Worm (Caenorhabditis elegans) whole organism, mixed stage, embryonic: ENCODE results near the gene H40L08.8.

Experiments used
- M03D4.4 ChIP-seq: sonication (generic microtip); optimal IDR thresholded peaks from 2 replicates; lab custom pipeline; 2017; ENCODE audit warnings: mild to moderate bottlenecking, missing genetic modification characterization, missing compliant biosample characterization
- bed-3 ChIP-seq: fragments of 200-800 bp; sonication (Bioruptor generic); optimal IDR thresholded peaks from 3 replicates; lab custom pipeline; 2018; ENCODE audit warnings: mild to moderate bottlenecking, missing genetic modification characterization, moderate library complexity, missing compliant biosample characterization
- ceh-39 ChIP-seq: fragments of 150-350 bp; optimal IDR thresholded peaks from 2 replicates; lab custom pipeline; 2014; ENCODE audit warnings: missing biosample characterization, missing genetic modification characterization
- ceh-43 ChIP-seq: fragments of 200-800 bp; sonication (Bioruptor generic); optimal IDR thresholded peaks from 2 replicates; lab custom pipeline; 2018; ENCODE audit warnings: mild to moderate bottlenecking, missing genetic modification characterization, moderate library complexity, missing compliant biosample characterization
- ceh-83 ChIP-seq: fragments of 200-800 bp; sonication (Bioruptor generic); optimal IDR thresholded peaks from 2 replicates; lab custom pipeline; 2018; ENCODE audit warnings: mild to moderate bottlenecking, missing genetic modification characterization, missing compliant biosample characterization
- ces-1 ChIP-seq: fragments of 150-350 bp; optimal IDR thresholded peaks from 2 replicates; lab custom pipeline; 2014; ENCODE audit warnings: missing biosample characterization, missing genetic modification reagents, missing genetic modification characterization
- drap-1 ChIP-seq: fragments of 200-800 bp; sonication (Bioruptor generic); optimal IDR thresholded peaks from 3 replicates; lab custom pipeline; 2018; ENCODE audit warnings: mild to moderate bottlenecking, missing genetic modification characterization, missing compliant biosample characterization
- elt-1 ChIP-seq: sonication (generic microtip); optimal IDR thresholded peaks from 2 replicates; lab custom pipeline; 2017; ENCODE audit warnings: missing genetic modification characterization, mild to moderate bottlenecking, missing compliant biosample characterization, antibody characterized with exemption, moderate library complexity, borderline replicate concordance; ENCODE audit not compliant: insufficient read depth
- elt-3 ChIP-seq: fragments of 150-350 bp; optimal IDR thresholded peaks from 2 replicates; lab custom pipeline; 2014; ENCODE audit warnings: missing biosample characterization, missing genetic modification characterization
- flh-1 ChIP-seq: fragments of 200-800 bp; sonication (Bioruptor generic); optimal IDR thresholded peaks from 2 replicates; lab custom pipeline; 2018; ENCODE audit warnings: mild to moderate bottlenecking, missing genetic modification characterization, moderate library complexity, missing compliant biosample characterization
- ham-2 ChIP-seq: fragments of 200-800 bp; sonication (Bioruptor generic); optimal IDR thresholded peaks from 2 replicates; lab custom pipeline; 2018; ENCODE audit warnings: mild to moderate bottlenecking, missing genetic modification characterization, missing compliant biosample characterization
- lin-13 ChIP-seq: fragments of 150-350 bp; optimal IDR thresholded peaks from 2 replicates; lab custom pipeline; 2014; ENCODE audit warnings: missing biosample characterization, missing genetic modification characterization
- lin-32 ChIP-seq: fragments of 200-800 bp; sonication (Bioruptor generic); optimal IDR thresholded peaks from 2 replicates; lab custom pipeline; 2018; ENCODE audit warnings: mild to moderate bottlenecking, missing genetic modification characterization, missing compliant biosample characterization
- lsy-2 ChIP-seq: fragments of 150-350 bp; optimal IDR thresholded peaks from 2 replicates; lab custom pipeline; 2014; ENCODE audit warnings: missing biosample characterization, missing genetic modification characterization
- mab-5 ChIP-seq: fragments of 150-350 bp; optimal IDR thresholded peaks from 2 replicates; lab custom pipeline; 2014; ENCODE audit warnings: missing biosample characterization, missing genetic modification characterization
- mep-1 ChIP-seq: fragments of 150-350 bp; optimal IDR thresholded peaks from 2 replicates; lab custom pipeline; 2017; ENCODE audit warnings: missing biosample characterization, missing genetic modification reagents, missing genetic modification characterization, inconsistent platforms
- mls-2 ChIP-seq: sonication (generic microtip); optimal IDR thresholded peaks from 2 replicates; lab custom pipeline; 2016; ENCODE audit warnings: mild to moderate bottlenecking, missing genetic modification characterization, moderate library complexity, missing compliant biosample characterization
- nhr-12 ChIP-seq: fragments of 150-350 bp; optimal IDR thresholded peaks from 2 replicates; lab custom pipeline; 2014; ENCODE audit warnings: missing biosample characterization, missing genetic modification characterization
- nhr-2 ChIP-seq: fragments of 150-350 bp; optimal IDR thresholded peaks from 2 replicates; lab custom pipeline; 2014; ENCODE audit warnings: missing biosample characterization, missing genetic modification characterization
- nhr-237 ChIP-seq: fragments of 150-350 bp; optimal IDR thresholded peaks from 2 replicates; lab custom pipeline; 2014; ENCODE audit warnings: missing biosample characterization, missing genetic modification characterization
- nhr-28 ChIP-seq: fragments of 150-350 bp; optimal IDR thresholded peaks from 2 replicates; lab custom pipeline; 2014; ENCODE audit warnings: missing biosample characterization, missing genetic modification characterization
- nhr-76 ChIP-seq: sonication (generic microtip); optimal IDR thresholded peaks from 2 replicates; lab custom pipeline; 2017; ENCODE audit warnings: missing biosample characterization, missing genetic modification characterization
- pha-4 ChIP-seq: fragments of 150-350 bp; optimal IDR thresholded peaks from 2 replicates; lab custom pipeline; 2018; ENCODE audit warnings: missing biosample characterization, missing genetic modification reagents, missing genetic modification characterization
- snpc-4 ChIP-seq: fragments of 150-350 bp; optimal IDR thresholded peaks from 2 replicates; lab custom pipeline; 2014; ENCODE audit warnings: missing biosample characterization, missing genetic modification characterization
- sptf-1 ChIP-seq: sonication (generic microtip); optimal IDR thresholded peaks from 2 replicates; lab custom pipeline; 2017; ENCODE audit warnings: mild to moderate bottlenecking, missing genetic modification characterization, moderate library complexity, missing compliant biosample characterization
- tbx-8 ChIP-seq: fragments of 200-800 bp; sonication (Bioruptor generic); optimal IDR thresholded peaks from 2 replicates; lab custom pipeline; 2018; ENCODE audit warnings: mild to moderate bottlenecking, missing genetic modification characterization, moderate library complexity, missing compliant biosample characterization
- unc-39 ChIP-seq: fragments of 150-350 bp; optimal IDR thresholded peaks from 2 replicates; lab custom pipeline; 2014; ENCODE audit warnings: missing biosample characterization, missing genetic modification characterization
- unc-62 ChIP-seq: fragments of 150-350 bp; optimal IDR thresholded peaks from 2 replicates; lab custom pipeline; 2014; ENCODE audit warnings: missing biosample characterization, missing genetic modification reagents, missing genetic modification characterization
- zip-8 ChIP-seq: fragments of 150-350 bp; optimal IDR thresholded peaks from 2 replicates; lab custom pipeline; 2014; ENCODE audit warnings: missing biosample characterization, missing genetic modification characterization
- ztf-11 ChIP-seq: fragments of 150-350 bp; optimal IDR thresholded peaks from 2 replicates; lab custom pipeline; 2014; ENCODE audit warnings: missing biosample characterization, missing genetic modification characterization

Gene H40L08.8

ce11 chrX:15092775-15093386, 15.4 kb upstream of the H40L08.8 start:
- TF ChIP-seq M03D4.4 (tag; lab: Kevin White, UChicago) (no peak), lsy-2 (tag; lab: Kevin White, UChicago) (no peak), ham-2 (GFP tag; lab: Kevin White, UChicago) (no peak), mls-2 (tag; lab: Kevin White, UChicago) (no peak), lin-13 (tag; lab: Kevin White, UChicago) (no peak), nhr-2 (no peak), ztf-11 (no peak)

ce11 chrX:15089123-15089522, 11.7 kb upstream of the H40L08.8 start, which contains the start of gene flr-4:
TSS of gene flr-4 (plus strand) at chrX:15089397.
- TF ChIP-seq nhr-28 (no peak), sptf-1 (tag; lab: Kevin White, UChicago) (no peak), lin-13 (tag; lab: Kevin White, UChicago) (no peak), zip-8 (no peak), lsy-2 (tag; lab: Kevin White, UChicago) (no peak), mls-2 (tag; lab: Kevin White, UChicago) (no peak), flh-1 (no peak), ces-1 (GFP tag; lab: Kevin White, UChicago) (no peak), mab-5 (tag; lab: Kevin White, UChicago) (no peak), ceh-39 (tag; lab: Kevin White, UChicago) (no peak), ham-2 (GFP tag; lab: Kevin White, UChicago) (no peak), bed-3 (no peak), snpc-4 (no peak), tbx-8 (no peak), mep-1 (no peak), nhr-76 (tag; lab: Kevin White, UChicago) (no peak), nhr-12 (tag; lab: Kevin White, UChicago) (no peak), elt-1 (tag; lab: Kevin White, UChicago) (no peak)

ce11 chrX:15087752-15088151, 10.3 kb upstream of the H40L08.8 start:
- TF ChIP-seq M03D4.4 (tag; lab: Kevin White, UChicago) = no peak

- no peak for TF ChIP-seq unc-39 (tag; lab: Kevin White, UChicago)
- TF ChIP-seq ces-1 (GFP tag; lab: Kevin White, UChicago) = no peak
- no peak for TF ChIP-seq lsy-2 (tag; lab: Kevin White, UChicago)
- TF ChIP-seq bed-3 = no peak
- no peak for TF ChIP-seq nhr-12 (tag; lab: Kevin White, UChicago)
- no peak for TF ChIP-seq lin-32 (GFP tag; lab: Kevin White, UChicago)
- TF ChIP-seq, all 35 proteins: peak for 0
These were observed 7.0 kb upstream of the H40L08.8 start, which contains the start of gene F09B12.5 for ce11 chrX:15084395-15084794. TSS of gene F09B12.5 (plus strand) at chrX:15084695.

ce11 chrX:15083795-15084194, 6.4 kb upstream of the H40L08.8 start, which contains the start of gene H40L08.1:
TSS of gene H40L08.1 (minus strand) at chrX:15084086.
- peak; percentile 56 for TF ChIP-seq ces-1 (GFP tag; lab: Kevin White, UChicago)
- peak; percentile 9 for TF ChIP-seq mep-1
- TF ChIP-seq ceh-83 (GFP tag; lab: Kevin White, UChicago) = no peak
- peak; percentile 10 for TF ChIP-seq pha-4 (tag; lab: Kevin White, UChicago)
- TF ChIP-seq lin-13 (tag; lab: Kevin White, UChicago) = no peak
- peak; percentile 9 for TF ChIP-seq ceh-39 (tag; lab: Kevin White, UChicago)
- TF ChIP-seq lin-32 (GFP tag; lab: Kevin White, UChicago) = no peak
- TF ChIP-seq lsy-2 (tag; lab: Kevin White, UChicago) = no peak
- peak; percentile 15 for TF ChIP-seq elt-1 (tag; lab: Kevin White, UChicago)

- no peak for TF ChIP-seq unc-62 (GFP tag; lab: Kevin White, UChicago)
- TF ChIP-seq ces-1 (GFP tag; lab: Kevin White, UChicago) = no peak
- no peak for TF ChIP-seq ham-2 (GFP tag; lab: Kevin White, UChicago)
- TF ChIP-seq drap-1 (GFP tag; lab: Kevin White, UChicago) = no peak
- no peak for TF ChIP-seq ceh-83 (GFP tag; lab: Kevin White, UChicago)
- TF ChIP-seq pha-4 (tag; lab: Kevin White, UChicago) = no peak
- no peak for TF ChIP-seq nhr-237 (tag; lab: Kevin White, UChicago)
- no peak for TF ChIP-seq elt-3 (tag; lab: Kevin White, UChicago)
- TF ChIP-seq nhr-28 = no peak
- TF ChIP-seq snpc-4 = no peak
- TF ChIP-seq tbx-8 = no peak
- no peak for TF ChIP-seq zip-8
- no peak for TF ChIP-seq lsy-2 (tag; lab: Kevin White, UChicago)
- no peak for TF ChIP-seq nhr-2
- no peak for TF ChIP-seq ztf-11
- no peak for TF ChIP-seq M03D4.4 (tag; lab: Kevin White, UChicago)
- TF ChIP-seq ceh-43 (GFP tag; lab: Kevin White, UChicago) = no peak
- TF ChIP-seq lin-32 (GFP tag; lab: Kevin White, UChicago) = no peak
- TF ChIP-seq mep-1 = no peak
These were observed 4.1 kb upstream of the H40L08.8 start for ce11 chrX:15081486-15081885.
